Fruit fly (Drosophila melanogaster): Measurements from ENCODE around the gene CG7579.

- no peak for TF ChIP-seq CG1620 (GFP tag; optimal IDR thresholded peaks at IDR 0.05)
- no peak for TF ChIP-seq cic (GFP tag; optimal IDR thresholded peaks at IDR 0.05)
- no peak for TF ChIP-seq Crg-1 (GFP tag; optimal IDR thresholded peaks at IDR 0.05)
- TF ChIP-seq kay (GFP tag; ENCODE audit: borderline replicate concordance): no peak
- TF ChIP-seq tj (GFP tag; optimal IDR thresholded peaks at IDR 0.05): no peak
Measured at dm6 chr3L:15720905-15721304, 37.7 kb upstream of the CG7579 start.
